Worm (Caenorhabditis elegans) whole organism, early embryonic: ENCODE results near the gene unc-46.

ENCODE experiments used
- B0310.2 ChIP-seq: sonication (generic microtip); optimal IDR thresholded peaks from 2 replicates; lab custom pipeline; 2016; ENCODE audit warnings: mild to moderate bottlenecking, missing genetic modification characterization, missing compliant biosample characterization
- F13C5.2 ChIP-seq: sonication (generic microtip); optimal IDR thresholded peaks from 2 replicates; lab custom pipeline; 2017; ENCODE audit warnings: mild to moderate bottlenecking, missing genetic modification characterization, inconsistent platforms, missing compliant biosample characterization
- ama-1 ChIP-seq: fragments of 150-350 bp; optimal IDR thresholded peaks from 2 replicates; lab custom pipeline; 2014
- ets-7 ChIP-seq: sonication (generic microtip); optimal IDR thresholded peaks from 2 replicates; lab custom pipeline; 2016; ENCODE audit warnings: missing genotype, missing genetic modification characterization, missing compliant biosample characterization
- hmg-4 ChIP-seq: fragments of 200-800 bp; sonication (Bioruptor generic); optimal IDR thresholded peaks from 2 replicates; lab custom pipeline; 2018; ENCODE audit warnings: mild to moderate bottlenecking, missing genetic modification characterization, missing compliant biosample characterization
- hnd-1 ChIP-seq: sonication (generic microtip); optimal IDR thresholded peaks from 2 replicates; lab custom pipeline; 2016; ENCODE audit warnings: missing genetic modification characterization, missing compliant biosample characterization
- scrt-1 ChIP-seq: fragments of 200-800 bp; sonication (Bioruptor generic); IDR thresholded peaks from 2 replicates; pipeline ENCODE4 v1.3.6; 2022; ENCODE audit warnings: missing genetic modification characterization, missing compliant biosample characterization
- tbx-11 ChIP-seq: fragments of 200-800 bp; sonication (Bioruptor generic); IDR thresholded peaks from 2 replicates; pipeline ENCODE4 v1.3.6; 2022; ENCODE audit warnings: missing genetic modification characterization, missing compliant biosample characterization
- tra-4 ChIP-seq: sonication (generic microtip); optimal IDR thresholded peaks from 2 replicates; lab custom pipeline; 2017; ENCODE audit warnings: missing genetic modification characterization, missing compliant biosample characterization

ce11 chrV:5130018-5130417, 31.2 kb upstream of the unc-46 start, which contains the start of gene F14F9.8:
- TF ChIP-seq ets-7 (tag; lab: Kevin White, UChicago) (no peak), ama-1 (no peak), hmg-4 (GFP tag; lab: Kevin White, UChicago) (no peak), tra-4 (tag; lab: Kevin White, UChicago) (no peak), B0310.2 (tag; lab: Kevin White, UChicago) (no peak), F13C5.2 (no peak), scrt-1 (no peak), hnd-1 (tag; lab: Kevin White, UChicago) (no peak), tbx-11 (GFP tag; lab: Robert Waterston, UW) (no peak)
